Worm (Caenorhabditis elegans): ENCODE data around the gene F01D5.5.

The F01D5.5 gene

DNA sequence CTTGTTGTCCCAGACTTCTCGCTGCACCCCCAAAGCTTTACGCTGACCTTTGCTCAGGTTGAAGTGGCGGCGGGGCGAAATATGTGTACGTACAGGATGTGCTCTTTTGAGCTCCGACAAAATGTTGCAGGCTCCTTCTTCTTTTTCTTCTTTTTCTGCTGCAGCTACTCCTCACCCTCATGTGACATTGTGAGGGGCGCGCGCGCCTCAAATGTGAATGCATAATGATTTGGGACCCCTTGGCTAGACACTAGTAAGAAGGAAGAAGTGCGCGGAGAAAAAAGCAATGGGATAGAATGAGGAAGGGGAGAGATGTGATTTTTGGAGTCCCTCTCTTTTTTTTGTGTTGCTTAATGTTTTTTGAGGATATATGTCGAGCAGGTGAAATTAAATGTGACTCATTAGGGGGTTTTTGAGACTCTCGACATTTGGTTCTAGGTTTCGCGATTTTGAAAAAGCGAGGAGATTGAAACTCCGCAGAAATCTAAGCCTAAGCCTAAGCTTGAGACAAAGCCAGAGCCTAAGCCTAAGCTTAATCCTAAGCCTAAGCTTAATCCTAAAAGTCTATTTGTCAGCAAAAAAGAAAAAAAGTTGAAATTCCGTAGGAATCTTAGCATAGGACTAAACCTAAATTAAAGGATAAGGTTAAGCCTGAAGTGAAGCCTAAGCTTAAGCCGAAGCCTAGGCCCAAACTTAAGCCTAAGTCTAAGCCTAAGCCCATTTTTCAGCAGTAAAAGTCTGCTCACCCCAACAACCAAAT lies 34.8 kb upstream of the F01D5.5 start (continued):
- TF ChIP-seq nhr-41 (GFP tag; IDR thresholded peaks at IDR 0.05) (no peak), ces-1 (GFP tag; optimal IDR thresholded peaks at IDR 0.05) (no peak), spr-3 (GFP tag; optimal IDR thresholded peaks at IDR 0.05) (no peak), dve-1 (tag; optimal IDR thresholded peaks at IDR 0.05; ENCODE audit: insufficient read depth) (no peak), snpc-4 (tag; optimal IDR thresholded peaks at IDR 0.05) (no peak), lsy-2 (tag; optimal IDR thresholded peaks at IDR 0.05) (peak; percentile 32 to 46), dmd-6 (GFP tag; IDR thresholded peaks at IDR 0.05) (peak; percentile 35), T26A8.4 (GFP tag; IDR thresholded peaks at IDR 0.05) (no peak), fos-1 (tag; optimal IDR thresholded peaks at IDR 0.05) (no peak), fkh-10 (GFP tag; optimal IDR thresholded peaks at IDR 0.05) (peak; percentile 32), zag-1 (tag; optimal IDR thresholded peaks at IDR 0.05) (no peak), dpl-1 (GFP tag; optimal IDR thresholded peaks at IDR 0.05) (no peak), ceh-82 (tag; optimal IDR thresholded peaks at IDR 0.05) (no peak)

DNA sequence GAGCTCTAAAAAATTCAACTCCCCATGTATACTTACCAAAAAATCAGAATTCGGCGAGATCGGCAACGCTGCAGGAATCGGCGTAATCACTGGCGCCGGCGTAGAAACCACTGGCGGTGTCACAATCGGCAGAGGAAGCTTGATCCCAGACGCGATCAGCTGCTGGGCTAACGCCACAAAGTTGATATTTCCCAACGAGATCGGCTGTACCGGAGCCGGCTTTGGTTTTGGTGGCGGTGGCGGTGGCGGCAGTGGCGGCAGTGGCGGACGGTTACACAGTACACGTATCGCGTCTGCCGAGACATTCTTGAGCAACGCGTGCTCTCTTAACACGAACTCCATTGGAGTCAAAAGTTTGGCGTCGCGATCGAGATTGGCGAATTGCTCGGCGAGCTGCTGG lies 32.5 kb upstream of the F01D5.5 start:
- TF ChIP-seq nhr-48 (tag; optimal IDR thresholded peaks at IDR 0.05) (no peak), dmd-6 (GFP tag; IDR thresholded peaks at IDR 0.05) (no peak), nhr-6 (tag; optimal IDR thresholded peaks at IDR 0.05) (no peak), tra-1 (GFP tag; IDR thresholded peaks at IDR 0.05) (no peak), sdz-12 (GFP tag; optimal IDR thresholded peaks at IDR 0.05) (no peak), madf-9 (GFP tag; conservative IDR thresholded peaks at IDR 0.05) (no peak), nhr-42 (GFP tag; IDR thresholded peaks at IDR 0.05) (0 out of 2 replicates have a peak, but pooled peaks have one; percentile 9), set-16 (GFP tag; IDR thresholded peaks at IDR 0.05) (peak; percentile 81), aly-2 (tag; optimal IDR thresholded peaks at IDR 0.05) (no peak), daf-12 (tag; optimal IDR thresholded peaks at IDR 0.05) (no peak), zip-2 (tag; optimal IDR thresholded peaks at IDR 0.05) (no peak), ctbp-1 (GFP tag; IDR thresholded peaks at IDR 0.05) (no peak), nhr-237 (tag; optimal IDR thresholded peaks at IDR 0.05) (no peak), daf-8 (GFP tag; IDR thresholded peaks at IDR 0.05) (no peak)

DNA sequence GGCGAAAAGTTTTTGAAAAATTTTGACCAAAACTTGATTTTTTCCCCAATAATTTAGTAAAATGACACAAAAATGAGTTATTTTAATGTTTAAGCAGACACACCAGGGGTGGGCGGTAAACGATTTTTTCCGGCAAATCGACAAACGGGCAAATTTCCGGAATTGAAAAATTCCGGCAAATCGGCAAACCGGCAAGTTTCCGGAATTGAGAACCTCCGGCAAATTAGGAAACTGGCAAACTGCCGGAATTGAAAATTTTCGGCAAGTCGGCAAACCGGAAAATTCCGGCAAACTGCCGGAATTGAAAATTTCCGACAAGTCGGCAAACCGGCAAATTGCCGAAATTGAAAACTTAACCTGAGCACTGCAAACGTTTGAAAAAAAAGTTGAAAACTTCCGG lies 30.6 kb upstream of the F01D5.5 start:
- TF ChIP-seq nhr-28 (tag; optimal IDR thresholded peaks at IDR 0.05) (no peak), T26A8.4 (GFP tag; IDR thresholded peaks at IDR 0.05) (no peak), hlh-30 (tag; optimal IDR thresholded peaks at IDR 0.05; ENCODE audit: insufficient read depth) (no peak), daf-16 (GFP tag; optimal IDR thresholded peaks at IDR 0.05) (no peak), daf-16 (tag; optimal IDR thresholded peaks at IDR 0.05) (no peak), nhr-77 (tag; optimal IDR thresholded peaks at IDR 0.05) (no peak), ceh-28 (tag; optimal IDR thresholded peaks at IDR 0.05) (no peak), mxl-3 (GFP tag; optimal IDR thresholded peaks at IDR 0.05) (no peak), Y105C5A.15 (GFP tag; IDR thresholded peaks at IDR 0.05) (no peak), unc-39 (tag; optimal IDR thresholded peaks at IDR 0.05) (no peak), nhr-25 (tag; optimal IDR thresholded peaks at IDR 0.05; ENCODE audit: borderline replicate concordance, insufficient read depth) (no peak), lim-7 (GFP tag; IDR thresholded peaks at IDR 0.05) (no peak), nhr-10 (tag; optimal IDR thresholded peaks at IDR 0.05) (no peak), madf-5 (GFP tag; IDR thresholded peaks at IDR 0.05) (peak in 1 of 2 experiments; percentile 76; a peak in 2 of 4 replicates), snpc-1.2 (GFP tag; IDR thresholded peaks at IDR 0.05) (no peak), hlh-11 (tag; optimal IDR thresholded peaks at IDR 0.05) (no peak), arid-1 (GFP tag; conservative IDR thresholded peaks at IDR 0.05) (0 out of 2 replicates have a peak, but pooled peaks have one; percentile 15), nhr-102 (tag; optimal IDR thresholded peaks at IDR 0.05) (peak; percentile 13), pqm-1 (tag; optimal IDR thresholded peaks at IDR 0.05) (no peak), ctbp-1 (GFP tag; IDR thresholded peaks at IDR 0.05) (0 out of 2 replicates have a peak, but pooled peaks have one; percentile 32), hif-1 (tag; optimal IDR thresholded peaks at IDR 0.05) (no peak), skn-1 (tag; optimal IDR thresholded peaks at IDR 0.05) (no peak), lsy-2 (tag; optimal IDR thresholded peaks at IDR 0.05) (no peak), daf-12 (tag; optimal IDR thresholded peaks at IDR 0.05) (no peak), mep-1 (tag; optimal IDR thresholded peaks at IDR 0.05) (no peak), zfp-2 (tag; optimal IDR thresholded peaks at IDR 0.05) (no peak), set-16 (GFP tag; IDR thresholded peaks at IDR 0.05) (peak; percentile 11; the same call in 1 of the 2 replicates)
